Worm (Caenorhabditis elegans) whole organism, L1 larva: ENCODE data around the gene F56D2.3.

Experiments
- aly-2 ChIP-seq: fragments of 150-350 bp; optimal IDR thresholded peaks from 2 replicates; lab custom pipeline; 2014; ENCODE audit warnings: missing biosample characterization, missing genetic modification characterization
- ama-1 ChIP-seq: fragments of 150-350 bp; optimal IDR thresholded peaks from 2 replicates; lab custom pipeline; 2014
- efl-3 ChIP-seq: fragments of 200-800 bp; sonication (Bioruptor generic); optimal IDR thresholded peaks from 2 replicates; lab custom pipeline; 2018; ENCODE audit warnings: mild to moderate bottlenecking, missing genetic modification characterization, missing compliant biosample characterization
- lin-35 ChIP-seq, 2 experiments: fragments of 150-350 bp; optimal IDR thresholded peaks; 2 replicates each; lab custom pipeline; 2014; ENCODE audit warnings: missing biosample characterization in 2 of 2, missing genetic modification characterization in 2 of 2, missing genetic modification reagents in 2 of 2
- mef-2 ChIP-seq: fragments of 150-350 bp; optimal IDR thresholded peaks from 2 replicates; lab custom pipeline; 2014; ENCODE audit warnings: missing biosample characterization, missing genetic modification characterization
- mep-1 ChIP-seq: fragments of 150-350 bp; optimal IDR thresholded peaks from 2 replicates; lab custom pipeline; 2014; ENCODE audit warnings: missing biosample characterization, missing genetic modification characterization
- nhr-28 ChIP-seq: fragments of 150-350 bp; optimal IDR thresholded peaks from 2 replicates; lab custom pipeline; 2014; ENCODE audit warnings: missing biosample characterization, missing genetic modification characterization
- pag-3 ChIP-seq: sonication (generic microtip); optimal IDR thresholded peaks from 2 replicates; lab custom pipeline; 2017; ENCODE audit warnings: missing genetic modification characterization, mild to moderate bottlenecking, missing compliant biosample characterization, antibody characterized with exemption, borderline replicate concordance; ENCODE audit not compliant: insufficient read depth
- rnt-1 ChIP-seq: sonication (generic microtip); optimal IDR thresholded peaks from 2 replicates; lab custom pipeline; 2016; ENCODE audit warnings: mild to moderate bottlenecking, missing genetic modification characterization, moderate library complexity, missing compliant biosample characterization
- tbx-2 ChIP-seq: sonication (generic microtip); optimal IDR thresholded peaks from 2 replicates; lab custom pipeline; 2016; ENCODE audit warnings: missing genetic modification characterization, missing compliant biosample characterization

- TF ChIP-seq lin-35 (GFP tag; optimal IDR thresholded peaks at IDR 0.05; lab: Kevin White, UChicago) (no peak), pag-3 (no peak), efl-3 (GFP tag; lab: Kevin White, UChicago) (no peak), rnt-1 (tag; lab: Kevin White, UChicago) (no peak), nhr-28 (tag; lab: Kevin White, UChicago) (no peak), mep-1 (tag; lab: Kevin White, UChicago) (no peak), mef-2 (no peak), ama-1 (lab: Kevin White, UChicago) (no peak), tbx-2 (tag; lab: Kevin White, UChicago) (no peak), aly-2 (tag; lab: Kevin White, UChicago) (no peak)
These were observed 11.1 kb upstream of the F56D2.3 start, which contains the start of gene molo-1 for ce11 chrIII:5573694-5574093.
